Fruit fly (Drosophila melanogaster) whole organism, wandering third instar larva: ENCODE results near the gene scrib.

Experiments
- Abd-B ChIP-seq: fragments of >200 bp; optimal IDR thresholded peaks from 2 replicates; lab custom pipeline; 2017; ENCODE audit warnings: missing biosample characterization, missing genetic modification characterization
- CG32264 ChIP-seq: fragments of 200-800 bp; sonication (Bioruptor generic); optimal IDR thresholded peaks from 2 replicates; lab custom pipeline; 2016; ENCODE audit warnings: missing biosample characterization, missing genetic modification characterization
- CG9705 ChIP-seq: fragments of 200-800 bp; sonication (Bioruptor generic); optimal IDR thresholded peaks from 2 replicates; lab custom pipeline; 2018; ENCODE audit warnings: missing biosample characterization, mild to moderate bottlenecking, missing genetic modification characterization
- CrebA ChIP-seq: fragments of 200-800 bp; sonication (Bioruptor generic); optimal IDR thresholded peaks from 2 replicates; lab custom pipeline; 2016; ENCODE audit warnings: missing biosample characterization, mild to moderate bottlenecking, missing genetic modification characterization, borderline replicate concordance
- Dfd ChIP-seq: fragments of >200 bp; optimal IDR thresholded peaks from 2 replicates; lab custom pipeline; 2017; ENCODE audit warnings: missing biosample characterization, missing genetic modification characterization
- Dif ChIP-seq: fragments of 200-275, 200-300 bp; sonication (Bioruptor generic); optimal IDR thresholded peaks from 2 replicates; lab custom pipeline; 2018; ENCODE audit warnings: missing biosample characterization, missing genetic modification characterization; ENCODE audit not compliant: partially characterized antibody
- GATAd ChIP-seq: sonication (Bioruptor generic); optimal IDR thresholded peaks from 2 replicates; lab custom pipeline; 2016; ENCODE audit warnings: missing biosample characterization, missing genetic modification characterization
- HLH106 ChIP-seq: fragments of 200-800 bp; optimal IDR thresholded peaks from 3 replicates; lab custom pipeline; 2019; ENCODE audit warnings: missing biosample characterization, mild to moderate bottlenecking, missing genetic modification characterization, moderate library complexity
- Hnf4 ChIP-seq: fragments of 200-800 bp; sonication (Bioruptor generic); optimal IDR thresholded peaks from 2 replicates; lab custom pipeline; 2016; ENCODE audit warnings: missing biosample characterization, mild to moderate bottlenecking, missing genetic modification characterization
- Hr78 ChIP-seq: fragments of >200 bp; optimal IDR thresholded peaks from 2 replicates; lab custom pipeline; 2017; ENCODE audit warnings: missing biosample characterization, missing genetic modification characterization
- Hr83 ChIP-seq: fragments of 200-300 bp; sonication (Bioruptor generic); optimal IDR thresholded peaks from 2 replicates; lab custom pipeline; 2016; ENCODE audit warnings: missing biosample characterization, mild to moderate bottlenecking, missing genetic modification characterization, moderate library complexity; ENCODE audit not compliant: poor library complexity, severe bottlenecking
- Jra ChIP-seq: sonication (Bioruptor generic); optimal IDR thresholded peaks from 2 replicates; lab custom pipeline; 2016; ENCODE audit warnings: missing biosample characterization, missing genetic modification characterization
- Mio ChIP-seq: sonication (Bioruptor generic); optimal IDR thresholded peaks from 2 replicates; lab custom pipeline; 2016; ENCODE audit warnings: missing biosample characterization, missing genetic modification characterization
- Myc ChIP-seq: fragments of >200 bp; optimal IDR thresholded peaks from 2 replicates; lab custom pipeline; 2017
- N ChIP-seq: fragments of >200 bp; optimal IDR thresholded peaks from 2 replicates; lab custom pipeline; 2018; ENCODE audit warnings: missing biosample characterization, missing external identifiers, missing genetic modification characterization
- OdsH ChIP-seq: fragments of 200-800 bp; sonication (Bioruptor generic); optimal IDR thresholded peaks from 2 replicates; lab custom pipeline; 2016; ENCODE audit warnings: missing biosample characterization, mild to moderate bottlenecking, missing genetic modification characterization
- Rel ChIP-seq, 2 experiments: fragments of 200-800 bp; sonication (Bioruptor generic) in 1 of 2; optimal IDR thresholded peaks; 2 replicates in 1 of 2; 3 replicates in 1 of 2; lab custom pipeline; 2016 to 2019; ENCODE audit warnings: mild to moderate bottlenecking in 2 of 2, missing biosample characterization in 2 of 2, missing genetic modification characterization in 2 of 2, moderate library complexity in 1 of 2
- Sp1 ChIP-seq: fragments of 200-800 bp; sonication (Bioruptor generic); optimal IDR thresholded peaks from 3 replicates; lab custom pipeline; 2019; ENCODE audit warnings: missing biosample characterization, mild to moderate bottlenecking, missing genetic modification characterization, moderate library complexity
- Vsx2 ChIP-seq: fragments of 200-300, 225-300 bp; sonication (Bioruptor generic); optimal IDR thresholded peaks from 2 replicates; lab custom pipeline; 2018; ENCODE audit warnings: missing biosample characterization, missing genetic modification characterization; ENCODE audit not compliant: partially characterized antibody
- br ChIP-seq: fragments of 200-800 bp; sonication (Bioruptor generic); optimal IDR thresholded peaks from 2 replicates; lab custom pipeline; 2016; ENCODE audit warnings: missing biosample characterization, missing genetic modification characterization
- brk ChIP-seq: fragments of 200-800 bp; sonication (Bioruptor generic); optimal IDR thresholded peaks from 2 replicates; lab custom pipeline; 2016; ENCODE audit warnings: missing biosample characterization, mild to moderate bottlenecking, missing genetic modification characterization
- dl ChIP-seq, 2 experiments: fragments of 175-275, 200-275 bp in 1 of 2; fragments of 200-275 bp in 1 of 2; sonication (Bioruptor generic); optimal IDR thresholded peaks; lab custom pipeline; 2018; ENCODE audit warnings: mild to moderate bottlenecking in 2 of 2, missing biosample characterization in 2 of 2, missing genetic modification characterization in 2 of 2, moderate library complexity in 2 of 2; ENCODE audit not compliant: partially characterized antibody in 2 of 2, insufficient read depth in 1 of 2
- dmrt93B ChIP-seq: fragments of 200-800 bp; sonication (Bioruptor generic); optimal IDR thresholded peaks from 2 replicates; lab custom pipeline; 2018; ENCODE audit warnings: missing biosample characterization, mild to moderate bottlenecking, missing genetic modification characterization
- dsf ChIP-seq: sonication (Bioruptor generic); optimal IDR thresholded peaks from 2 replicates; lab custom pipeline; 2016; ENCODE audit warnings: missing biosample characterization, missing genetic modification characterization, borderline replicate concordance
- ey ChIP-seq: fragments of 200-800 bp; sonication (Bioruptor generic); optimal IDR thresholded peaks from 2 replicates; lab custom pipeline; 2016; ENCODE audit warnings: missing biosample characterization, missing genetic modification characterization
- foxo ChIP-seq, 2 experiments: fragments of 200-800 bp; sonication (Bioruptor generic); optimal IDR thresholded peaks; 2 replicates in 1 of 2; 3 replicates in 1 of 2; lab custom pipeline; 2016 to 2017; ENCODE audit warnings: missing biosample characterization in 2 of 2, missing genetic modification characterization in 2 of 2
- fru ChIP-seq: fragments of 200-800 bp; sonication (Bioruptor generic); optimal IDR thresholded peaks from 3 replicates; lab custom pipeline; 2016; ENCODE audit warnings: missing biosample characterization, mild to moderate bottlenecking, missing genetic modification characterization
- h ChIP-seq: fragments of 200-800 bp; sonication (Bioruptor generic); optimal IDR thresholded peaks from 3 replicates; lab custom pipeline; 2016; ENCODE audit warnings: missing biosample characterization, mild to moderate bottlenecking, missing genetic modification characterization
- jim ChIP-seq: fragments of 175-275, 200-325 bp; sonication (Bioruptor generic); optimal IDR thresholded peaks from 2 replicates; lab custom pipeline; 2016; ENCODE audit warnings: missing biosample characterization, mild to moderate bottlenecking, missing genetic modification characterization
- lola ChIP-seq: fragments of >200 bp; optimal IDR thresholded peaks from 2 replicates; lab custom pipeline; 2017; ENCODE audit warnings: missing biosample characterization, missing genetic modification characterization
- pan ChIP-seq: fragments of >200 bp; optimal IDR thresholded peaks from 2 replicates; lab custom pipeline; 2017
- psq ChIP-seq: fragments of 200-800 bp; sonication (Bioruptor generic); optimal IDR thresholded peaks from 3 replicates; lab custom pipeline; 2017; ENCODE audit warnings: missing biosample characterization, mild to moderate bottlenecking, missing genetic modification characterization, moderate library complexity
- rgr ChIP-seq: fragments of 200-800 bp; sonication (Bioruptor generic); optimal IDR thresholded peaks from 3 replicates; lab custom pipeline; 2016; ENCODE audit warnings: missing biosample characterization, mild to moderate bottlenecking, missing genetic modification characterization
- sage ChIP-seq: fragments of 200-800 bp; sonication (Bioruptor generic); optimal IDR thresholded peaks from 2 replicates; lab custom pipeline; 2016; ENCODE audit warnings: missing biosample characterization, mild to moderate bottlenecking, missing genetic modification characterization
- sv ChIP-seq: fragments of 200-800 bp; sonication (Bioruptor generic); optimal IDR thresholded peaks from 3 replicates; lab custom pipeline; 2016; ENCODE audit warnings: missing biosample characterization, missing genetic modification characterization
- tai ChIP-seq: sonication (Bioruptor generic); optimal IDR thresholded peaks from 2 replicates; lab custom pipeline; 2016; ENCODE audit warnings: missing biosample characterization, missing genetic modification characterization
- usp ChIP-seq: fragments of >200 bp; optimal IDR thresholded peaks from 2 replicates; lab custom pipeline; 2017; ENCODE audit warnings: missing biosample characterization, missing genetic modification characterization
- woc ChIP-seq: sonication (Bioruptor generic); optimal IDR thresholded peaks from 2 replicates; lab custom pipeline; 2016; ENCODE audit warnings: missing biosample characterization, mild to moderate bottlenecking, missing genetic modification characterization

scrib gene

DNA sequence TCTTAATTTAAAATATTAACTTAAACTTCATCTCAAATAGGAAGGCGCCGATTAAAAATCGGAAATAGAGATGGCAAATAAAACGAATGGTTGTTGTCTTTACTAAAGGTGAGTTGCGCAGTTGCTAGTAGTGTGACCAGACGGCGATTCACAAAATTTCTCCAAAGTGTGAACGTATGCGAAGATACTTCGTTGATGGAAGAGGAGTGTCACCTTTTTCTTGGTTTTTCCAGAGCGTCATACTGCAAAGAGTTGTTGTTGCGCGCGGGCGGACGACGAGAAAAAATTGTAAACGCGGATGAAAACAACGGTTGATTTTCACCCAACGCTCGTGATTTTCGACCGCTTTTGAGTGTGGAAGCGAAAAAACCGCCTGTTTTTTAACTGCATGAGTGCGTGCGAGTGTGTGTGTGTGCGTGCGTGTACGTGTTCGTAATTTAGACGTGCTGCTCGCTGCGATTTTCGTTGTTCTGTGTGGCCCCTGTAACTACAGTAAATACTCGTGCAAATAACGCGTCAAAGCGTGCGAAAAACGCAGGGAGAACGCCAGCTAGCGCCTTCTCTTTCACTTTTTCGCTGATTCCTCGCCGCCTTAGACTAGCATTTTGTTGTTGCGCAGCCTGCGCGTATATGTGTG lies at the start of gene scrib:
Gene scrib (plus strand): TSS at position 241 of the 637 bp plus-strand sequence.
- TF ChIP-seq CG32264 (no peak), HLH106 (tag; lab: Kevin White, UChicago) (peak; percentile 28), brk (no peak), woc (GFP tag; lab: Kevin White, UChicago) (no peak), CrebA (GFP tag; lab: Kevin White, UChicago) (no peak), Hr78 (GFP tag; lab: Kevin White, UChicago) (no peak), jim (GFP tag; lab: Kevin White, UChicago) (no peak), Abd-B (GFP tag; lab: Kevin White, UChicago) (no peak), dmrt93B (GFP tag; lab: Kevin White, UChicago) (no peak), OdsH (GFP tag; lab: Kevin White, UChicago) (no peak), Dif (GFP tag; lab: Kevin White, UChicago) (peak; percentile 27), psq (peak; percentile 35), usp (GFP tag; lab: Kevin White, UChicago) (no peak), Hnf4 (no peak), Hr83 (GFP tag; lab: Kevin White, UChicago) (no peak), dl (GFP tag; optimal IDR thresholded peaks at IDR 0.05; lab: Kevin White, UChicago; ENCODE audit: insufficient read depth in 1 of 2, partially characterized antibody in 2 of 2) (peak; percentile 42 to 75), sv (GFP tag; lab: Kevin White, UChicago) (no peak), dsf (GFP tag; lab: Kevin White, UChicago) (no peak), GATAd (GFP tag; lab: Kevin White, UChicago) (no peak), Vsx2 (GFP tag; lab: Kevin White, UChicago) (no peak), fru (GFP tag; lab: Kevin White, UChicago) (no peak), foxo (GFP tag; optimal IDR thresholded peaks at IDR 0.05; lab: Kevin White, UChicago) (peak in 1 of 2 experiments; percentile 2), br (GFP tag; lab: Kevin White, UChicago) (no peak), sage (GFP tag; lab: Kevin White, UChicago) (no peak), lola (GFP tag; lab: Kevin White, UChicago) (no peak), pan (no peak), Mio (no peak), Dfd (GFP tag; lab: Kevin White, UChicago) (no peak), Jra (GFP tag; lab: Kevin White, UChicago) (no peak), Rel (GFP tag; optimal IDR thresholded peaks at IDR 0.05; lab: Kevin White, UChicago) (no peak), Rel (tag; optimal IDR thresholded peaks at IDR 0.05; lab: Kevin White, UChicago) (peak; percentile 35), ey (no peak), rgr (GFP tag; lab: Kevin White, UChicago) (no peak), CG9705 (GFP tag; lab: Kevin White, UChicago) (no peak), Myc (peak; percentile 31), h (GFP tag; lab: Kevin White, UChicago) (no peak), tai (GFP tag; lab: Kevin White, UChicago) (no peak), Sp1 (GFP tag; lab: Kevin White, UChicago) (no peak), N (no peak)
- TF ChIP-seq, all 38 proteins: peak for 7

DNA sequence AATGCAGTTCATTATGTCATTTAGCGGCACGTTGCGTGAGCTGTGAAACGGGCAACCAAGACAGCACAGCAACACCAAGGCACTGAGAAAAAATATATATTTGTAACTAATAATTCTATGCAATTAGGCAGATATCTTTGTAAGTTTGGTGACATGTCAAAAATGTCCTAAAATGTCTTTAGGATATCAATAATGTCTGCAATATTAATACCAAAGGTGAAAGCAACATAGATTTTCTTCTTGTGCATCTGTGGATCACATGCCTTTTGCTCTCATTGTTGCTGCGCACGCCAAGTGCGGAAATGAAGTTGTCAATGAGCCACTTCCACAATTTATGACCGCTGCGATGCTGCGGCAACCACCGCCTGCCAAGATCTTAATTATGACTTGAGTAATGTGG lies 46.7 kb upstream of the scrib start:
- TF ChIP-seq usp (GFP tag; lab: Kevin White, UChicago): no peak
- no peak for TF ChIP-seq CG32264
- peak; percentile 31 for TF ChIP-seq ey
- TF ChIP-seq Sp1 (GFP tag; lab: Kevin White, UChicago): peak; percentile 18
- TF ChIP-seq Hr78 (GFP tag; lab: Kevin White, UChicago): no peak
- no peak for TF ChIP-seq lola (GFP tag; lab: Kevin White, UChicago)
- no peak for TF ChIP-seq br (GFP tag; lab: Kevin White, UChicago)
- TF ChIP-seq dmrt93B (GFP tag; lab: Kevin White, UChicago): no peak
- no peak for TF ChIP-seq Dfd (GFP tag; lab: Kevin White, UChicago)
- TF ChIP-seq GATAd (GFP tag; lab: Kevin White, UChicago): no peak
- TF ChIP-seq Vsx2 (GFP tag; lab: Kevin White, UChicago): no peak
- no peak for TF ChIP-seq sv (GFP tag; lab: Kevin White, UChicago)
- no peak for TF ChIP-seq CrebA (GFP tag; lab: Kevin White, UChicago)
- TF ChIP-seq Abd-B (GFP tag; lab: Kevin White, UChicago): no peak
- TF ChIP-seq tai (GFP tag; lab: Kevin White, UChicago): no peak
- no peak for TF ChIP-seq Rel (GFP tag; optimal IDR thresholded peaks at IDR 0.05; lab: Kevin White, UChicago)
- TF ChIP-seq Rel (tag; optimal IDR thresholded peaks at IDR 0.05; lab: Kevin White, UChicago): no peak
- TF ChIP-seq CG9705 (GFP tag; lab: Kevin White, UChicago): no peak
- TF ChIP-seq Dif (GFP tag; lab: Kevin White, UChicago): no peak
- TF ChIP-seq Hr83 (GFP tag; lab: Kevin White, UChicago): no peak
- no peak for TF ChIP-seq dsf (GFP tag; lab: Kevin White, UChicago)
- peak; percentile 31 for TF ChIP-seq HLH106 (tag; lab: Kevin White, UChicago)
- no peak for TF ChIP-seq Jra (GFP tag; lab: Kevin White, UChicago)
- TF ChIP-seq jim (GFP tag; lab: Kevin White, UChicago): no peak
- TF ChIP-seq pan: no peak
- TF ChIP-seq fru (GFP tag; lab: Kevin White, UChicago): peak; percentile 36
- no peak for TF ChIP-seq Myc
- TF ChIP-seq OdsH (GFP tag; lab: Kevin White, UChicago): peak; percentile 3
- peak in 1 of 2 experiments; percentile 48 for TF ChIP-seq foxo (GFP tag; optimal IDR thresholded peaks at IDR 0.05; lab: Kevin White, UChicago)
- TF ChIP-seq psq: peak; percentile 6
- TF ChIP-seq Hnf4: peak; percentile 2
- TF ChIP-seq Mio: no peak
- peak; percentile 55 for TF ChIP-seq h (GFP tag; lab: Kevin White, UChicago)
- no peak for TF ChIP-seq brk
